Worm (Caenorhabditis elegans) whole organism, late embryonic: ENCODE results near the gene srv-10.

ENCODE experiments used
- ama-1 ChIP-seq: fragments of 150-350 bp; optimal IDR thresholded peaks from 2 replicates; lab custom pipeline; 2014
- ceh-18 ChIP-seq: sonication (generic microtip); optimal IDR thresholded peaks from 2 replicates; lab custom pipeline; 2016; ENCODE audit warnings: missing genetic modification characterization, missing compliant biosample characterization
- unc-86 ChIP-seq: sonication (generic microtip); optimal IDR thresholded peaks from 2 replicates; lab custom pipeline; 2016; ENCODE audit warnings: missing genetic modification characterization, missing compliant biosample characterization
- ztf-16 ChIP-seq: sonication (generic microtip); optimal IDR thresholded peaks from 2 replicates; lab custom pipeline; 2017; ENCODE audit warnings: missing genetic modification characterization, missing compliant biosample characterization

DNA sequence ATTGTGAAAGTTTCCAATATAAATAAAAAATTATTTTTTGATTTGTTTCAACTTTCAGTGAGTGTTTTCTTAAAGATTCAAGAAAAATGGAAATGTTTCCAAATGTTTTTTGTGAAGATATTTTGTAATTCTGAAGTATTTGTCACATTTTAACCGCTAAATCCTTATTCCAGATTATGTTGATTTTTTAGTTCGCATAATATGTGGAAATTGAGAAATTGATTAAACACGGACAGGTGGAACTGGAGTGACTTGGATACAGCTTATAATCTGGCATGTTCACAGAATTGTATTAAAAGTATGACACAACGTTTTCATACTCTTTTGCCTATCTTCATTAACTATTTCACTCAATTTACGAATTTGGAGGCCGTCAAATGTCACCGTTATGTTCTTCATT, 31.7 kb downstream of the srv-10 start, which contains the start of gene lurp-3:
- no peak for TF ChIP-seq ama-1 (lab: Kevin White, UChicago)
- TF ChIP-seq ztf-16 (tag; lab: Kevin White, UChicago) = no peak
- no peak for TF ChIP-seq ceh-18
- no peak for TF ChIP-seq unc-86 (tag; lab: Kevin White, UChicago)
